Worm (Caenorhabditis elegans): ENCODE measurements around the gene tag-151.

DNA sequence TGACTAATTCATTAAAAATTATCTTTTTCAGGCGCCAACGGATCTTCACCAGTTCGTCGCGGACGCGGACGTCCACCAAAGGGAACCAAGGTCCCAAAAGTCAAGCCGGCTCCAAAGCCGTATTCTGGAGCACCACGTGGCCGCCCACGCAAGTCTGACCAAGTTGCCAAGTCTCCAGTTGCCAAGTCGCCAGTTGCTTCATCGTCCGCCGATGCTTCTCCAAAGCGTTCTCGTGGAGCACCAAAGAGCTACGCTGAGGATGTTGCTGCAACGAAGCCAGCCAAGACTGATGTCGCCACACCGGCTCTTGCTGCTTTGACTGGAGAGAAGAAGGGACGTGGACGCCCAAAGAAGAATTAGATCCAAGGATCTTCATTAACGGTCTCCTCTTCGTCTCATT is 36.8 kb upstream of the tag-151 start:
- TF ChIP-seq cog-1 (tag; optimal IDR thresholded peaks at IDR 0.05) (no peak), flt-1 (GFP tag; IDR thresholded peaks at IDR 0.05) (no peak), ztf-29 (GFP tag; IDR thresholded peaks at IDR 0.05) (no peak), T22C8.4 (GFP tag; IDR thresholded peaks at IDR 0.05) (no peak)
